Worm (Caenorhabditis elegans) whole organism, L4/young adult: Measurements from ENCODE around the gene T05H4.3.

Source experiments
- W03F9.2 ChIP-seq: fragments of 150-350 bp; optimal IDR thresholded peaks from 2 replicates; lab custom pipeline; 2014; ENCODE audit warnings: missing biosample characterization, missing genetic modification characterization
- dao-5 ChIP-seq: sonication (generic microtip); optimal IDR thresholded peaks from 2 replicates; lab custom pipeline; 2016; ENCODE audit warnings: missing genotype, missing genetic modification characterization, moderate library complexity, missing compliant biosample characterization
- him-1 ChIP-seq: sonication (generic microtip); optimal IDR thresholded peaks from 2 replicates; lab custom pipeline; 2016; ENCODE audit warnings: missing genotype, missing genetic modification reagents, missing genetic modification characterization, missing compliant biosample characterization

- TF ChIP-seq him-1 (tag; lab: Kevin White, UChicago) (no peak), W03F9.2 (peak; percentile 23), dao-5 (no peak)
Measured at ce11 chrV:6496611-6497158, 54.5 kb downstream of the T05H4.3 start, which contains the start of gene dgtr-1.
